Fruit fly (Drosophila melanogaster) whole organism, wandering third instar larva: ENCODE data around the gene CG44838.
A peak's percentile ranks its signal among the peaks of the same experiment; 100 is the strongest.

Source experiments
- fru ChIP-seq: fragments of 200-800 bp; sonication (Bioruptor generic); optimal IDR thresholded peaks from 3 replicates; lab custom pipeline; 2016; ENCODE audit warnings: missing biosample characterization, mild to moderate bottlenecking, missing genetic modification characterization
- tai ChIP-seq: sonication (Bioruptor generic); optimal IDR thresholded peaks from 2 replicates; lab custom pipeline; 2016; ENCODE audit warnings: missing biosample characterization, missing genetic modification characterization

dm6 chr3L:9426656-9427294, 34.1 kb upstream of the CG44838 start, which contains the start of the genes Atat and Shc:
- TF ChIP-seq fru (GFP tag; lab: Kevin White, UChicago) = peak; percentile 99
- TF ChIP-seq tai (GFP tag; lab: Kevin White, UChicago) = peak; percentile 99
